Fruit fly (Drosophila melanogaster) whole organism, pupa: ENCODE results near the gene CG31226.

ENCODE experiments used
- CG4496 ChIP-seq: fragments of 200-800 bp; sonication (Bioruptor generic); IDR thresholded peaks from 3 replicates; pipeline ENCODE4 v1.3.6; 2022; ENCODE audit warnings: missing biosample characterization, missing genetic modification characterization
- CG9948 ChIP-seq: fragments of 200-800 bp; sonication (Bioruptor generic); optimal IDR thresholded peaks from 2 replicates; lab custom pipeline; 2018; ENCODE audit warnings: missing biosample characterization, mild to moderate bottlenecking, missing genetic modification characterization, moderate library complexity
- D1 ChIP-seq: fragments of 200-800 bp; sonication (Bioruptor generic); optimal IDR thresholded peaks from 2 replicates; lab custom pipeline; 2018; ENCODE audit warnings: missing biosample characterization, mild to moderate bottlenecking, missing genetic modification characterization, moderate library complexity
- Pif1A ChIP-seq: fragments of 200-800 bp; sonication (Bioruptor generic); optimal IDR thresholded peaks from 3 replicates; lab custom pipeline; 2016; ENCODE audit warnings: missing biosample characterization, missing genetic modification characterization
- Pif1B ChIP-seq: fragments of 200-800 bp; sonication (Bioruptor generic); optimal IDR thresholded peaks from 3 replicates; lab custom pipeline; 2016; ENCODE audit warnings: missing biosample characterization, missing genetic modification characterization
- fd96Ca ChIP-seq: fragments of 200-800 bp; sonication (Bioruptor generic); IDR thresholded peaks from 3 replicates; pipeline ENCODE4 v1.3.6; 2022; ENCODE audit warnings: missing biosample characterization, missing genetic modification characterization

DNA sequence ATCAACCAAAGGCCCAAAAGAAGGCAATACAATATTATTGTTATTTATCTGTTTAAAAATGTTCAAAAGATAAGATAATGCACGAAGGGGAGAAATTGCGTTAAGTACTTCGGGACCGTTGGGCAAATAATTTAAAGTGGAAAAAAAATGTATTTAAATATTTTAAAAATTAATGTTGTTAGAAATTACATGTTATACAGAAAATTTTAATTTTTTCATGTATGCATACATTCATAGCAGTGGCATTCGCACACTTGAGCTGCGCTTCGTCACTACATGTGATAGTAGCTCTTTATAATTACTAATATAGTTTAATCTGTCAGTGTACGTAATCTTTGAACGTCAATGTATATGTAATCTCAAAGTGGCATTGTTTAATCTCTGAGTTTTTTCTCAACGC lies 43.6 kb upstream of the CG31226 start:
- TF ChIP-seq CG4496 (GFP tag; lab: Robert Waterston, UW) = no peak
- TF ChIP-seq Pif1A (GFP tag; lab: Kevin White, UChicago) = no peak
- TF ChIP-seq fd96Ca (GFP tag; lab: Robert Waterston, UW) = no peak
- TF ChIP-seq Pif1B (GFP tag; lab: Kevin White, UChicago) = no peak
- TF ChIP-seq D1 = no peak
- no peak for TF ChIP-seq CG9948
